Worm (Caenorhabditis elegans): Measurements from ENCODE around the gene H02F09.2.

ce11 chrX:1538830-1539229, 33.2 kb upstream of the H02F09.2 start:
- TF ChIP-seq ZK546.5 (tag; optimal IDR thresholded peaks at IDR 0.05) (no peak), nhr-25 (tag; optimal IDR thresholded peaks at IDR 0.05) (no peak), ceh-9 (tag; optimal IDR thresholded peaks at IDR 0.05) (no peak), pha-4 (tag; optimal IDR thresholded peaks at IDR 0.05) (no peak), nhr-28 (tag; optimal IDR thresholded peaks at IDR 0.05) (no peak), elt-2 (tag; optimal IDR thresholded peaks at IDR 0.05) (no peak), skn-1 (tag; optimal IDR thresholded peaks at IDR 0.05) (no peak), ceh-82 (tag; optimal IDR thresholded peaks at IDR 0.05) (no peak), egl-27 (tag; optimal IDR thresholded peaks at IDR 0.05) (no peak), pqm-1 (tag; optimal IDR thresholded peaks at IDR 0.05) (no peak)

All from whole organism, L3 larva.